Fruit fly (Drosophila melanogaster): ENCODE results near the gene Ufd4.

- TF ChIP-seq CTCF (optimal IDR thresholded peaks at IDR 0.05) = no peak
- no peak for TF ChIP-seq CG8478 (optimal IDR thresholded peaks at IDR 0.05)
Measured at dm6 chr2L:10250441-10250847, 41.7 kb downstream of the Ufd4 start, which contains the start of the genes bsk and CG31717.
